Fruit fly (Drosophila melanogaster) whole organism, pupa: Measurements from ENCODE around the gene B9d1.

ENCODE experiments used
- CG10348 ChIP-seq: fragments of 200-800 bp; sonication (Bioruptor generic); IDR thresholded peaks from 2 replicates; pipeline ENCODE4 v1.3.6; 2022; ENCODE audit warnings: missing biosample characterization, missing genetic modification characterization
- CG12605 ChIP-seq: fragments of 200-800 bp; sonication (Bioruptor generic); IDR thresholded peaks from 2 replicates; pipeline ENCODE4 v1.3.6; 2022; ENCODE audit warnings: missing biosample characterization, missing genetic modification characterization
- CG13204 ChIP-seq: fragments of 200-800 bp; sonication (Bioruptor generic); optimal IDR thresholded peaks from 2 replicates; lab custom pipeline; 2018; ENCODE audit warnings: missing biosample characterization, mild to moderate bottlenecking, missing genetic modification characterization, moderate library complexity
- CG14655 ChIP-seq: fragments of 200-800 bp; sonication (Bioruptor generic); optimal IDR thresholded peaks from 3 replicates; lab custom pipeline; 2017; ENCODE audit warnings: mild to moderate bottlenecking, missing biosample characterization, missing genetic modification reagents, missing genetic modification characterization
- CG15710 ChIP-seq: fragments of 200-800 bp; sonication (Bioruptor generic); optimal IDR thresholded peaks from 2 replicates; lab custom pipeline; 2018; ENCODE audit warnings: missing biosample characterization, mild to moderate bottlenecking, missing genetic modification characterization, moderate library complexity
- CG17806 ChIP-seq: fragments of 200-800 bp; sonication (Bioruptor generic); optimal IDR thresholded peaks from 2 replicates; lab custom pipeline; 2018; ENCODE audit warnings: missing biosample characterization, mild to moderate bottlenecking, missing genetic modification characterization, moderate library complexity
- CG32121 ChIP-seq: fragments of 200-800 bp; sonication (Bioruptor generic); IDR thresholded peaks from 2 replicates; pipeline ENCODE4 v1.3.6; 2022; ENCODE audit warnings: missing biosample characterization, missing genetic modification characterization
- CG34367 ChIP-seq: fragments of 200-800 bp; sonication (Bioruptor generic); optimal IDR thresholded peaks from 2 replicates; lab custom pipeline; 2018; ENCODE audit warnings: missing biosample characterization, mild to moderate bottlenecking, missing genetic modification characterization
- CG4496 ChIP-seq: fragments of 200-800 bp; sonication (Bioruptor generic); IDR thresholded peaks from 3 replicates; pipeline ENCODE4 v1.3.6; 2022; ENCODE audit warnings: missing biosample characterization, missing genetic modification characterization
- CG8159 ChIP-seq: fragments of 200-800 bp; sonication (Bioruptor generic); optimal IDR thresholded peaks from 3 replicates; lab custom pipeline; 2018; ENCODE audit warnings: missing biosample characterization, mild to moderate bottlenecking, missing genetic modification characterization, moderate library complexity
- CG8301 ChIP-seq: fragments of 200-800 bp; sonication (Bioruptor generic); optimal IDR thresholded peaks from 2 replicates; lab custom pipeline; 2018; ENCODE audit warnings: missing biosample characterization, mild to moderate bottlenecking, missing genetic modification characterization
- CG9948 ChIP-seq: fragments of 200-800 bp; sonication (Bioruptor generic); optimal IDR thresholded peaks from 2 replicates; lab custom pipeline; 2018; ENCODE audit warnings: missing biosample characterization, mild to moderate bottlenecking, missing genetic modification characterization, moderate library complexity
- D1 ChIP-seq: fragments of 200-800 bp; sonication (Bioruptor generic); optimal IDR thresholded peaks from 2 replicates; lab custom pipeline; 2018; ENCODE audit warnings: missing biosample characterization, mild to moderate bottlenecking, missing genetic modification characterization, moderate library complexity
- EcR ChIP-seq: fragments of 200-800 bp; sonication (Bioruptor generic); optimal IDR thresholded peaks from 3 replicates; lab custom pipeline; 2019; ENCODE audit warnings: missing biosample characterization, missing genetic modification characterization, mild to moderate bottlenecking, moderate library complexity, missing genetic modification reagents
- Ets98B ChIP-seq: fragments of 200-800 bp; sonication (Bioruptor generic); IDR thresholded peaks from 2 replicates; pipeline ENCODE4 v1.3.6; 2022; ENCODE audit warnings: missing biosample characterization, missing genetic modification characterization
- Pif1A ChIP-seq: fragments of 200-800 bp; sonication (Bioruptor generic); optimal IDR thresholded peaks from 3 replicates; lab custom pipeline; 2016; ENCODE audit warnings: missing biosample characterization, missing genetic modification characterization
- Pif1B ChIP-seq: fragments of 200-800 bp; sonication (Bioruptor generic); optimal IDR thresholded peaks from 3 replicates; lab custom pipeline; 2016; ENCODE audit warnings: missing biosample characterization, missing genetic modification characterization
- Snoo ChIP-seq: fragments of 200-800 bp; sonication (Bioruptor generic); optimal IDR thresholded peaks from 3 replicates; lab custom pipeline; 2017; ENCODE audit warnings: missing biosample characterization, mild to moderate bottlenecking, missing genetic modification characterization, inconsistent platforms
- fd96Ca ChIP-seq: fragments of 200-800 bp; sonication (Bioruptor generic); IDR thresholded peaks from 3 replicates; pipeline ENCODE4 v1.3.6; 2022; ENCODE audit warnings: missing biosample characterization, missing genetic modification characterization
- gl ChIP-seq: fragments of 200-800 bp; sonication (Bioruptor generic); optimal IDR thresholded peaks from 2 replicates; lab custom pipeline; 2018; ENCODE audit warnings: missing biosample characterization, mild to moderate bottlenecking, missing genetic modification characterization
- rn ChIP-seq: fragments of 200-800 bp; sonication (Bioruptor generic); IDR thresholded peaks from 2 replicates; pipeline ENCODE4 v1.3.6; 2022; ENCODE audit warnings: missing biosample characterization, missing genetic modification characterization

B9d1 gene

dm6 chr3R:15508631-15509030 is 26.9 kb downstream of the B9d1 start, which contains the start of gene CG44014:
CG44014 (minus strand) TSS chr3R:15508886.
- TF ChIP-seq CG14655 (GFP tag; lab: Kevin White, UChicago) (no peak), CG32121 (no peak), CG9948 (tag; lab: Kevin White, UChicago) (no peak), CG12605 (GFP tag; lab: Robert Waterston, UW) (no peak), gl (tag; lab: Kevin White, UChicago) (no peak), CG8301 (tag; lab: Kevin White, UChicago) (no peak), CG10348 (GFP tag; lab: Robert Waterston, UW) (no peak), CG15710 (no peak), Pif1B (GFP tag; lab: Kevin White, UChicago) (no peak), CG34367 (tag; lab: Kevin White, UChicago) (no peak), CG17806 (no peak), Ets98B (GFP tag; lab: Robert Waterston, UW) (no peak), D1 (tag; lab: Kevin White, UChicago) (no peak)
- TF ChIP-seq, all 21 proteins: peak for 0

- TF ChIP-seq CG15710 (no peak), gl (tag; lab: Kevin White, UChicago) (no peak), Snoo (tag; lab: Kevin White, UChicago) (no peak), CG32121 (no peak), CG10348 (GFP tag; lab: Robert Waterston, UW) (no peak), CG4496 (no peak), CG13204 (GFP tag; lab: Kevin White, UChicago) (no peak), CG34367 (tag; lab: Kevin White, UChicago) (no peak), Pif1A (no peak), Ets98B (GFP tag; lab: Robert Waterston, UW) (no peak), CG8301 (tag; lab: Kevin White, UChicago) (no peak), CG17806 (no peak), fd96Ca (no peak), CG9948 (tag; lab: Kevin White, UChicago) (no peak), CG8159 (no peak), CG12605 (GFP tag; lab: Robert Waterston, UW) (no peak), rn (no peak), Pif1B (GFP tag; lab: Kevin White, UChicago) (no peak), CG14655 (GFP tag; lab: Kevin White, UChicago) (no peak)
These were observed 28.1 kb downstream of the B9d1 start, which contains the start of gene CG44013 for dm6 chr3R:15509817-15510216. CG44013 (minus strand) TSS chr3R:15509917.

DNA sequence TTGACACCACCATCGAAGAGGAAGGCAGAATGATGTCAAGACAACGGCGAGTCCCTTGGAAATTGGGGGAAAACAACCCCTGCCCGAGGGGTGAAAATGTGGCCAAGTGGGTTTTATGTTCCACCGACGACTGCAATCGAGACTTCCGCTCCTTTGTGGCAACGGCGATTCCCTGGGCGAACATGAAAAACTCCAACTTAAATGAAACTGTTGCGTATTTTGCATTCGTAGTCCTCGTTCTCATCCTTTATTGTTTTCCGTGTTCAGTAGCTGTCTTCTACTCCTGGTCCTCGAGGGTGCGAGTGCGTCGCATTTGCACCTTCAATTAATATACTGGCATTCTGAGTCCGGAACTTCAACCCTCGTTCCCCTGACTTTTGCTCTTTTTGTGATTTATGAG is 30.5 kb downstream of the B9d1 start:
- TF ChIP-seq Ets98B (GFP tag; lab: Robert Waterston, UW), result no peak

- TF ChIP-seq CG14655 (GFP tag; lab: Kevin White, UChicago) (no peak), CG34367 (tag; lab: Kevin White, UChicago) (no peak), CG13204 (GFP tag; lab: Kevin White, UChicago) (no peak), CG17806 (no peak), gl (tag; lab: Kevin White, UChicago) (no peak), fd96Ca (no peak), CG10348 (GFP tag; lab: Robert Waterston, UW) (no peak), Pif1B (GFP tag; lab: Kevin White, UChicago) (no peak), CG4496 (no peak), CG8301 (tag; lab: Kevin White, UChicago) (no peak), Pif1A (no peak), Snoo (tag; lab: Kevin White, UChicago) (no peak), CG9948 (tag; lab: Kevin White, UChicago) (no peak)
These were observed 31.5 kb downstream of the B9d1 start for dm6 chr3R:15513208-15513607.

- TF ChIP-seq CG8301 (tag; lab: Kevin White, UChicago) (no peak), CG15710 (no peak), CG4496 (no peak), CG8159 (no peak), CG12605 (GFP tag; lab: Robert Waterston, UW) (no peak), CG17806 (no peak), CG10348 (GFP tag; lab: Robert Waterston, UW) (no peak), rn (no peak), fd96Ca (no peak), CG32121 (no peak)
These were observed 35.4 kb downstream of the B9d1 start for dm6 chr3R:15517113-15517512.

DNA sequence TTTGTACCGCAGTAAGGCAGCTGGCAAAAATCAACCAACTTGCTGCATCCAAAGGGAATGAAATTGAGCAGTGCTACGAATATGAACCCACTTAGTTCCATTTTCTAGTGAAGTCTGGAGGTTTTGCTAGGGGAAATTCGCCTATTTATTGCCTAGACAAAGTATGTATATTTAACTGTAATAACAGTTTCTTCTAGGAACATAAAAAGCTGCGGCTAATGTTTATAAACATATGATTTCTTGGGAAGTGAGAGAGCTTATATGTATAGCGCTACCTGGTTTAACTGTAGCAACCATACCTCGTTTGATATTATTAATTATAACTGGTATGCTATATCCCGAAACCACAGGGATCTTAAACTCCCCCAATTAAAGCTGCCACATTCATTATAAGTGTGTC is 49.7 kb downstream of the B9d1 start, which contains the start of gene CG31296:
CG31296 (minus strand) TSS at position 101 of the 400 bp plus-strand sequence.
- TF ChIP-seq CG15710, result no peak
- TF ChIP-seq CG17806, result no peak
- TF ChIP-seq rn, result no peak
- TF ChIP-seq Ets98B (GFP tag; lab: Robert Waterston, UW), result no peak
- no peak for TF ChIP-seq Pif1A
- no peak for TF ChIP-seq fd96Ca
- TF ChIP-seq gl (tag; lab: Kevin White, UChicago), result no peak
- TF ChIP-seq CG13204 (GFP tag; lab: Kevin White, UChicago), result no peak
- TF ChIP-seq CG8301 (tag; lab: Kevin White, UChicago), result no peak
- no peak for TF ChIP-seq Snoo (tag; lab: Kevin White, UChicago)
- no peak for TF ChIP-seq Pif1B (GFP tag; lab: Kevin White, UChicago)
- TF ChIP-seq CG4496, result no peak
- TF ChIP-seq CG32121, result no peak
- TF ChIP-seq D1 (tag; lab: Kevin White, UChicago), result no peak
- TF ChIP-seq CG34367 (tag; lab: Kevin White, UChicago), result no peak
- no peak for TF ChIP-seq EcR (GFP tag; lab: Kevin White, UChicago)
- TF ChIP-seq CG8159, result no peak
- no peak for TF ChIP-seq CG12605 (GFP tag; lab: Robert Waterston, UW)
- no peak for TF ChIP-seq CG9948 (tag; lab: Kevin White, UChicago)
- no peak for TF ChIP-seq CG14655 (GFP tag; lab: Kevin White, UChicago)
